Fruit fly (Drosophila melanogaster) whole organism, embryonic: ENCODE measurements around the gene CG7742.

Source experiments
- Asciz ChIP-seq: fragments of 200-800 bp; sonication (Bioruptor generic); optimal IDR thresholded peaks from 2 replicates; lab custom pipeline; 2017; ENCODE audit warnings: missing biosample characterization, mild to moderate bottlenecking, missing genetic modification characterization, missing genetic modification reagents
- CG10267 ChIP-seq: fragments of 200-800 bp; sonication (Bioruptor generic); optimal IDR thresholded peaks from 2 replicates; lab custom pipeline; 2018; ENCODE audit warnings: missing biosample characterization, mild to moderate bottlenecking, missing genetic modification characterization, moderate library complexity
- CG10321 ChIP-seq: fragments of 200-800 bp; sonication (Bioruptor generic); IDR thresholded peaks from 2 replicates; pipeline ENCODE4 v1.3.6; 2022; ENCODE audit warnings: missing biosample characterization, missing genetic modification characterization
- CG10959 ChIP-seq: fragments of 200-800 bp; sonication (Bioruptor generic); IDR thresholded peaks from 2 replicates; pipeline ENCODE4 v1.3.6; 2022; ENCODE audit warnings: missing biosample characterization, missing genetic modification characterization
- CG13775 ChIP-seq: fragments of 200-800 bp; sonication (Bioruptor generic); optimal IDR thresholded peaks from 3 replicates; lab custom pipeline; 2017; ENCODE audit warnings: missing biosample characterization, mild to moderate bottlenecking, missing genetic modification characterization
- CG14710 ChIP-seq: fragments of 200-800 bp; sonication (Bioruptor generic); optimal IDR thresholded peaks from 3 replicates; lab custom pipeline; 2019; ENCODE audit warnings: missing biosample characterization, mild to moderate bottlenecking, missing genetic modification characterization, moderate library complexity
- CG17912 ChIP-seq: fragments of 200-800 bp; sonication (Bioruptor generic); optimal IDR thresholded peaks from 2 replicates; lab custom pipeline; 2018; ENCODE audit warnings: missing biosample characterization, mild to moderate bottlenecking, missing genetic modification characterization
- CG1832 ChIP-seq: fragments of 200-800 bp; sonication (Bioruptor generic); optimal IDR thresholded peaks from 2 replicates; lab custom pipeline; 2017; ENCODE audit warnings: missing biosample characterization, mild to moderate bottlenecking, missing genetic modification characterization, inconsistent platforms
- CG18764 ChIP-seq: fragments of 200-800 bp; sonication (Bioruptor generic); optimal IDR thresholded peaks from 3 replicates; lab custom pipeline; 2016; ENCODE audit warnings: missing biosample characterization, missing genetic modification characterization
- CG2712 ChIP-seq: fragments of 200-800 bp; optimal IDR thresholded peaks from 3 replicates; lab custom pipeline; 2019; ENCODE audit warnings: missing biosample characterization, mild to moderate bottlenecking, missing genetic modification characterization, moderate library complexity
- CG30431 ChIP-seq: fragments of 200-800 bp; sonication (Bioruptor generic); optimal IDR thresholded peaks from 2 replicates; lab custom pipeline; 2017; ENCODE audit warnings: missing biosample characterization, missing genetic modification characterization
- CG3065 ChIP-seq: fragments of 200-800 bp; sonication (Bioruptor generic); optimal IDR thresholded peaks from 2 replicates; lab custom pipeline; 2016; ENCODE audit warnings: missing biosample characterization, missing genetic modification characterization
- CG31365 ChIP-seq: fragments of 200-800 bp; sonication (Bioruptor generic); optimal IDR thresholded peaks from 2 replicates; lab custom pipeline; 2018; ENCODE audit warnings: missing biosample characterization, mild to moderate bottlenecking, missing genetic modification characterization
- CG33557 ChIP-seq: fragments of 200-800 bp; sonication (Bioruptor generic); optimal IDR thresholded peaks from 2 replicates; lab custom pipeline; 2019; ENCODE audit warnings: missing biosample characterization, mild to moderate bottlenecking, missing genetic modification characterization, moderate library complexity
- CG4282 ChIP-seq: fragments of 200-800 bp; sonication (Bioruptor generic); optimal IDR thresholded peaks from 2 replicates; lab custom pipeline; 2016; ENCODE audit warnings: missing biosample characterization, missing genetic modification characterization
- CG4730 ChIP-seq: fragments of 200-800 bp; sonication (Bioruptor generic); IDR thresholded peaks from 2 replicates; pipeline ENCODE4 v1.3.6; 2022; ENCODE audit warnings: missing biosample characterization, missing genetic modification characterization
- CG7357 ChIP-seq: fragments of 200-800 bp; sonication (Bioruptor generic); IDR thresholded peaks from 3 replicates; pipeline ENCODE4 v1.3.6; 2022; ENCODE audit warnings: missing biosample characterization, missing genetic modification characterization
- CG9437 ChIP-seq: fragments of 200-800 bp; sonication (Bioruptor generic); optimal IDR thresholded peaks from 2 replicates; lab custom pipeline; 2018; ENCODE audit warnings: missing biosample characterization, mild to moderate bottlenecking, missing genetic modification characterization
- Dip2 ChIP-seq: fragments of 200-800 bp; sonication (Bioruptor generic); IDR thresholded peaks from 2 replicates; pipeline ENCODE4 v1.3.6; 2022; ENCODE audit warnings: missing biosample characterization, missing genetic modification characterization
- Eip74EF ChIP-seq, 2 experiments: fragments of 200-800 bp in 1 of 2; fragments of >200 bp in 1 of 2; sonication (Bioruptor generic) in 1 of 2; optimal IDR thresholded peaks; 2 replicates each; lab custom pipeline; 2017 to 2019; ENCODE audit warnings: missing biosample characterization in 2 of 2, missing genetic modification characterization in 2 of 2, mild to moderate bottlenecking in 1 of 2, moderate library complexity in 1 of 2
- Fer2 ChIP-seq: fragments of 200-800 bp; sonication (Bioruptor generic); optimal IDR thresholded peaks from 2 replicates; lab custom pipeline; 2018; ENCODE audit warnings: missing biosample characterization, mild to moderate bottlenecking, missing genetic modification characterization, moderate library complexity
- Gsc ChIP-seq: fragments of 200-800 bp; sonication (Bioruptor generic); IDR thresholded peaks from 2 replicates; pipeline ENCODE4 v1.3.6; 2022; ENCODE audit warnings: missing biosample characterization, missing genetic modification characterization
- H15 ChIP-seq: fragments of 200-800 bp; sonication (Bioruptor generic); IDR thresholded peaks from 3 replicates; pipeline ENCODE4 v1.3.6; 2022; ENCODE audit warnings: missing biosample characterization, missing genetic modification characterization
- HHEX ChIP-seq: fragments of 200-800 bp; sonication (Bioruptor generic); optimal IDR thresholded peaks from 3 replicates; lab custom pipeline; 2017; ENCODE audit warnings: missing biosample characterization, mild to moderate bottlenecking, missing genetic modification characterization, missing genetic modification reagents
- HLH54F ChIP-seq: fragments of 200-800 bp; sonication (Bioruptor generic); optimal IDR thresholded peaks from 3 replicates; lab custom pipeline; 2016; ENCODE audit warnings: missing biosample characterization, missing genetic modification characterization
- Hand ChIP-seq: fragments of 200-800 bp; sonication (Bioruptor generic); optimal IDR thresholded peaks from 2 replicates; lab custom pipeline; 2017; ENCODE audit warnings: mild to moderate bottlenecking, missing biosample characterization, missing genetic modification reagents, missing genetic modification characterization
- MTF-1 ChIP-seq: fragments of 200-800 bp; sonication (Bioruptor generic); optimal IDR thresholded peaks from 2 replicates; lab custom pipeline; 2018; ENCODE audit warnings: missing biosample characterization, mild to moderate bottlenecking, missing genetic modification characterization, borderline replicate concordance
- Meics ChIP-seq: fragments of 200-800 bp; sonication (Bioruptor generic); optimal IDR thresholded peaks from 2 replicates; lab custom pipeline; 2017; ENCODE audit warnings: missing biosample characterization, mild to moderate bottlenecking, missing genetic modification characterization
- Mes4 ChIP-seq: fragments of 200-800 bp; sonication (Bioruptor generic); optimal IDR thresholded peaks from 2 replicates; lab custom pipeline; 2016; ENCODE audit warnings: missing biosample characterization, missing genetic modification characterization
- Spps ChIP-seq: fragments of 200-800 bp; sonication (Bioruptor generic); optimal IDR thresholded peaks from 2 replicates; lab custom pipeline; 2018; ENCODE audit warnings: missing biosample characterization, mild to moderate bottlenecking, missing genetic modification characterization
- ac ChIP-seq: fragments of 200-800 bp; sonication (Bioruptor generic); optimal IDR thresholded peaks from 3 replicates; lab custom pipeline; 2017; ENCODE audit warnings: missing biosample characterization, mild to moderate bottlenecking, missing genetic modification characterization
- ash1 ChIP-seq: fragments of 200-800 bp; sonication (Bioruptor generic); optimal IDR thresholded peaks from 2 replicates; lab custom pipeline; 2018; ENCODE audit warnings: missing biosample characterization, mild to moderate bottlenecking, missing genetic modification characterization
- bab2 ChIP-seq: fragments of 200-800 bp; sonication (Bioruptor generic); optimal IDR thresholded peaks from 2 replicates; lab custom pipeline; 2016; ENCODE audit warnings: missing biosample characterization, missing genetic modification characterization
- bsh ChIP-seq, 2 experiments: fragments of 200-800 bp; sonication (Bioruptor generic); optimal IDR thresholded peaks; 2 replicates each; lab custom pipeline; 2017 to 2018; ENCODE audit warnings: mild to moderate bottlenecking in 2 of 2, missing biosample characterization in 2 of 2, missing genetic modification characterization in 2 of 2, moderate library complexity in 1 of 2
- ci ChIP-seq: fragments of 200-800 bp; sonication (Bioruptor generic); IDR thresholded peaks from 3 replicates; pipeline ENCODE4 v1.3.6; 2022; ENCODE audit warnings: missing biosample characterization, missing genetic modification characterization
- croc ChIP-seq: fragments of 200-800 bp; sonication (Bioruptor generic); conservative IDR thresholded peaks from 3 replicates; pipeline ENCODE4 v1.3.6; 2022; ENCODE audit warnings: missing biosample characterization, missing genetic modification characterization
- dati ChIP-seq: fragments of 200-800 bp; sonication (Bioruptor generic); IDR thresholded peaks from 2 replicates; pipeline ENCODE4 v1.3.6; 2022; ENCODE audit warnings: missing biosample characterization, missing genetic modification characterization
- dmrt11E ChIP-seq: fragments of 200-800 bp; sonication (Bioruptor generic); optimal IDR thresholded peaks from 3 replicates; lab custom pipeline; 2018; ENCODE audit warnings: missing biosample characterization, mild to moderate bottlenecking, missing genetic modification characterization, moderate library complexity
- fd3F ChIP-seq: fragments of 200-800 bp; sonication (Bioruptor generic); optimal IDR thresholded peaks from 2 replicates; lab custom pipeline; 2018; ENCODE audit warnings: missing biosample characterization, mild to moderate bottlenecking, missing genetic modification characterization, moderate library complexity
- fu2 ChIP-seq: fragments of 200-800 bp; sonication (Bioruptor generic); optimal IDR thresholded peaks from 2 replicates; lab custom pipeline; 2016; ENCODE audit warnings: missing biosample characterization, missing genetic modification characterization
- insv ChIP-seq, 2 experiments: fragments of 200-800 bp; sonication (Bioruptor generic); optimal IDR thresholded peaks; 3 replicates each; lab custom pipeline; 2016 to 2018; ENCODE audit warnings: missing biosample characterization in 2 of 2, missing genetic modification characterization in 2 of 2
- mld ChIP-seq: fragments of 200-800 bp; sonication (Bioruptor generic); IDR thresholded peaks from 3 replicates; pipeline ENCODE4 v1.3.6; 2022; ENCODE audit warnings: missing biosample characterization, missing genetic modification characterization; ENCODE audit not compliant: partially characterized antibody
- org-1 ChIP-seq: fragments of 200-800 bp; sonication (Bioruptor generic); optimal IDR thresholded peaks from 2 replicates; lab custom pipeline; 2017; ENCODE audit warnings: missing biosample characterization, missing genetic modification characterization
- otp ChIP-seq: fragments of 200-800 bp; sonication (Bioruptor generic); IDR thresholded peaks from 3 replicates; pipeline ENCODE4, ENCODE4 v1.3.6; 2022; ENCODE audit warnings: missing biosample characterization, missing genetic modification characterization
- psq ChIP-seq: fragments of 200-800 bp; sonication (Bioruptor generic); optimal IDR thresholded peaks from 2 replicates; lab custom pipeline; 2017; ENCODE audit warnings: missing biosample characterization, missing genetic modification characterization
- slou ChIP-seq: fragments of 200-800 bp; sonication (Bioruptor generic); optimal IDR thresholded peaks from 3 replicates; lab custom pipeline; 2016; ENCODE audit warnings: missing biosample characterization, missing genetic modification characterization
- sob ChIP-seq: fragments of 200-800 bp; sonication (Bioruptor generic); IDR thresholded peaks from 2 replicates; pipeline ENCODE4 v1.3.6; 2022; ENCODE audit warnings: missing biosample characterization, missing genetic modification characterization
- sr ChIP-seq: fragments of 200-800 bp; sonication (Bioruptor generic); IDR thresholded peaks from 3 replicates; pipeline ENCODE4 v1.3.6; 2022; ENCODE audit warnings: missing biosample characterization, missing genetic modification characterization

CG7742 gene

dm6 chr2L:5256036-5256846 is 41.4 kb upstream of the CG7742 start (continued):
- TF ChIP-seq Hand (GFP tag; lab: Kevin White, UChicago) (no peak), Mes4 (GFP tag; lab: Kevin White, UChicago) (peak; percentile 57), Eip74EF (GFP tag; optimal IDR thresholded peaks at IDR 0.05; lab: Kevin White, UChicago) (peak in 1 of 2 experiments; percentile 39), MTF-1 (GFP tag; lab: Kevin White, UChicago) (peak; percentile 68), Fer2 (tag; lab: Kevin White, UChicago) (no peak), CG4730 (GFP tag; lab: Robert Waterston, UW) (0 out of 2 replicates have a peak, but pooled peaks have one; percentile 38), CG13775 (GFP tag; lab: Kevin White, UChicago) (peak; percentile 4), otp (GFP tag; lab: Robert Waterston, UW) (peak; percentile 87; the same call in 2 of the 3 replicates), org-1 (GFP tag; lab: Kevin White, UChicago) (peak; percentile 57), CG10959 (GFP tag; lab: Robert Waterston, UW) (peak; percentile 48; the same call in 1 of the 2 replicates), ci (GFP tag; lab: Robert Waterston, UW) (peak; percentile 33; the same call in 2 of the 3 replicates), CG3065 (GFP tag; lab: Kevin White, UChicago) (peak; percentile 33), sr (GFP tag; lab: Robert Waterston, UW) (no peak), ash1 (no peak), bab2 (GFP tag; lab: Kevin White, UChicago) (peak; percentile 37), dati (GFP tag; lab: Robert Waterston, UW) (0 out of 2 replicates have a peak, but pooled peaks have one; percentile 50), HLH54F (GFP tag; lab: Kevin White, UChicago) (no peak), fd3F (GFP tag; lab: Kevin White, UChicago) (no peak), CG2712 (tag; lab: Kevin White, UChicago) (peak; percentile 34), CG7357 (GFP tag; lab: Robert Waterston, UW) (0 out of 3 replicates have a peak, but pooled peaks have one; percentile 15), CG4282 (GFP tag; lab: Kevin White, UChicago) (no peak), H15 (GFP tag; lab: Robert Waterston, UW) (0 out of 3 replicates have a peak, but pooled peaks have one; percentile 45), dmrt11E (tag; lab: Kevin White, UChicago) (peak; percentile 66), CG17912 (GFP tag; lab: Kevin White, UChicago) (no peak), Spps (tag; lab: Kevin White, UChicago) (peak; percentile 51), CG31365 (tag; lab: Kevin White, UChicago) (peak; percentile 12), fu2 (GFP tag; lab: Kevin White, UChicago) (no peak), croc (GFP tag; lab: Robert Waterston, UW) (no peak; the same call in 2 of the 3 replicates), CG10267 (tag; lab: Kevin White, UChicago) (peak; percentile 37), ac (GFP tag; lab: Kevin White, UChicago) (peak; percentile 75), CG9437 (GFP tag; lab: Kevin White, UChicago) (peak; percentile 23), Gsc (GFP tag; lab: Robert Waterston, UW) (no peak), CG10321 (GFP tag; lab: Robert Waterston, UW) (0 out of 2 replicates have a peak, but pooled peaks have one; percentile 16), CG1832 (GFP tag; lab: Kevin White, UChicago) (no peak), Meics (GFP tag; lab: Kevin White, UChicago) (no peak), CG33557 (GFP tag; lab: Kevin White, UChicago) (peak; percentile 90), insv (GFP tag; optimal IDR thresholded peaks at IDR 0.05; lab: Kevin White, UChicago) (peak in 1 of 2 experiments; percentile 3), CG14710 (tag; lab: Kevin White, UChicago) (peak; percentile 65), sob (GFP tag; lab: Robert Waterston, UW) (peak; percentile 34; the same call in 1 of the 2 replicates), CG30431 (GFP tag; lab: Kevin White, UChicago) (peak; percentile 5), CG18764 (GFP tag; lab: Kevin White, UChicago) (peak; percentile 56), psq (GFP tag; lab: Kevin White, UChicago) (no peak), Asciz (GFP tag; lab: Kevin White, UChicago) (peak; percentile 43), Dip2 (GFP tag; lab: Robert Waterston, UW) (no peak), slou (GFP tag; lab: Kevin White, UChicago) (no peak), mld (GFP tag; lab: Robert Waterston, UW) (no peak), HHEX (GFP tag; lab: Kevin White, UChicago) (peak; percentile 65), bsh (GFP tag; optimal IDR thresholded peaks at IDR 0.05; lab: Kevin White, UChicago) (peak in 1 of 2 experiments; percentile 71)
